Worm (Caenorhabditis elegans): ENCODE results near the gene C49F8.1.

DNA sequence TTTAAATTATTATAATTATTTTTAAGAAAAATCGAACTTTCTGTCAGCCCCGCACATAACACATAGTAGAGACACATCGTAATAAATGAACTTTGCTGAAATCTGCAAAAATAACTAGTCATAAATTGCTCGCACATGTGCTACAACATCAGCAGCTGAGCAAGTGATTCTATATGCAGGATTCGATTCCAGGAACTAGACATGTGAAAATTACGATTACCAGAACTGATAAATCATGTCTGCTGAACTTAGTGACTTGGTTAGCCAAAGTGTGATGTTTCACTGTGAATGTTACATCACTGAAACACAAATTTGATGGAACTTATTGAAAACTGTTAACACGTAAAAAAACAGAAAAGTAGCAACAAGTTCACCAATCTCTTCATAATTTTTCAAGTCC is 17.5 kb downstream of the C49F8.1 start:
- TF ChIP-seq hlh-17 (GFP tag; optimal IDR thresholded peaks at IDR 0.05; ENCODE audit: borderline replicate concordance), result no peak
- no peak for TF ChIP-seq unc-130 (tag; optimal IDR thresholded peaks at IDR 0.05)
- no peak for TF ChIP-seq nhr-12 (tag; optimal IDR thresholded peaks at IDR 0.05)
- no peak for TF ChIP-seq C16A3.4 (tag; optimal IDR thresholded peaks at IDR 0.05)
- TF ChIP-seq tbx-2 (tag; optimal IDR thresholded peaks at IDR 0.05), result no peak
- no peak for TF ChIP-seq rnt-1 (tag; optimal IDR thresholded peaks at IDR 0.05)
- no peak for TF ChIP-seq egl-27 (tag; optimal IDR thresholded peaks at IDR 0.05)
- no peak for TF ChIP-seq fos-1 (tag; optimal IDR thresholded peaks at IDR 0.05)

Measured in whole organism, L1 larva.